Fruit fly (Drosophila melanogaster) whole organism, embryonic: ENCODE results near the gene Alg7.

Experiments
- Awh ChIP-seq: fragments of 200-800 bp; sonication (Bioruptor generic); IDR thresholded peaks from 2 replicates; pipeline ENCODE4, ENCODE4 v1.3.6; 2022; ENCODE audit warnings: missing biosample characterization, missing genetic modification characterization
- BEAF-32 ChIP-seq: fragments of 200-800 bp; sonication (Bioruptor generic); optimal IDR thresholded peaks from 3 replicates; lab custom pipeline; 2017; ENCODE audit warnings: missing biosample characterization, missing genetic modification characterization, mild to moderate bottlenecking, moderate library complexity, missing genetic modification reagents
- CG10462 ChIP-seq: fragments of 200-800 bp; sonication (Bioruptor generic); optimal IDR thresholded peaks from 2 replicates; lab custom pipeline; 2016; ENCODE audit warnings: missing biosample characterization, missing genetic modification characterization
- CG11695 ChIP-seq: fragments of 200-800 bp; sonication (Bioruptor generic); IDR thresholded peaks from 3 replicates; pipeline ENCODE4 v1.3.6; 2022; ENCODE audit warnings: missing biosample characterization, missing genetic modification characterization
- CG12219 ChIP-seq: fragments of 200-800 bp; sonication (Bioruptor generic); optimal IDR thresholded peaks from 3 replicates; lab custom pipeline; 2018; ENCODE audit warnings: missing biosample characterization, mild to moderate bottlenecking, missing genetic modification characterization
- CG13123 ChIP-seq: fragments of 200-800 bp; sonication (Bioruptor generic); optimal IDR thresholded peaks from 2 replicates; lab custom pipeline; 2016; ENCODE audit warnings: missing biosample characterization, missing genetic modification characterization
- CG13775 ChIP-seq: fragments of 200-800 bp; sonication (Bioruptor generic); optimal IDR thresholded peaks from 3 replicates; lab custom pipeline; 2017; ENCODE audit warnings: missing biosample characterization, mild to moderate bottlenecking, missing genetic modification characterization
- CG14014 ChIP-seq: fragments of 200-800 bp; sonication (Bioruptor generic); IDR thresholded peaks from 2 replicates; pipeline ENCODE4 v1.3.6; 2022; ENCODE audit warnings: missing biosample characterization, missing genetic modification characterization
- CG14710 ChIP-seq: fragments of 200-800 bp; sonication (Bioruptor generic); optimal IDR thresholded peaks from 3 replicates; lab custom pipeline; 2019; ENCODE audit warnings: missing biosample characterization, mild to moderate bottlenecking, missing genetic modification characterization, moderate library complexity
- CG2116 ChIP-seq: fragments of 200-800 bp; sonication (Bioruptor generic); optimal IDR thresholded peaks from 3 replicates; lab custom pipeline; 2018; ENCODE audit warnings: missing biosample characterization, mild to moderate bottlenecking, missing genetic modification characterization
- CG2202 ChIP-seq: fragments of 200-800 bp; sonication (Bioruptor generic); optimal IDR thresholded peaks from 2 replicates; lab custom pipeline; 2018; ENCODE audit warnings: missing biosample characterization, mild to moderate bottlenecking, missing genetic modification characterization
- CG3065 ChIP-seq: fragments of 200-800 bp; sonication (Bioruptor generic); optimal IDR thresholded peaks from 2 replicates; lab custom pipeline; 2016; ENCODE audit warnings: missing biosample characterization, missing genetic modification characterization
- CG31224 ChIP-seq: fragments of 200-800 bp; sonication (Bioruptor generic); IDR thresholded peaks from 2 replicates; pipeline ENCODE4 v1.3.6; 2022; ENCODE audit warnings: missing biosample characterization, missing genetic modification characterization
- CG33557 ChIP-seq: fragments of 200-800 bp; sonication (Bioruptor generic); optimal IDR thresholded peaks from 2 replicates; lab custom pipeline; 2019; ENCODE audit warnings: missing biosample characterization, mild to moderate bottlenecking, missing genetic modification characterization, moderate library complexity
- CG3995 ChIP-seq: fragments of 200-800 bp; sonication (Bioruptor generic); optimal IDR thresholded peaks from 3 replicates; lab custom pipeline; 2016; ENCODE audit warnings: missing biosample characterization, missing genetic modification characterization
- CG4404 ChIP-seq: fragments of 200-800 bp; sonication (Bioruptor generic); IDR thresholded peaks from 2 replicates; pipeline ENCODE4 v1.3.6; 2022; ENCODE audit warnings: missing biosample characterization, missing genetic modification characterization
- CG6254 ChIP-seq: fragments of 200-800 bp; sonication (Bioruptor generic); optimal IDR thresholded peaks from 3 replicates; lab custom pipeline; 2017; ENCODE audit warnings: mild to moderate bottlenecking, missing biosample characterization, missing genetic modification reagents, missing genetic modification characterization
- CG9437 ChIP-seq: fragments of 200-800 bp; sonication (Bioruptor generic); optimal IDR thresholded peaks from 2 replicates; lab custom pipeline; 2018; ENCODE audit warnings: missing biosample characterization, mild to moderate bottlenecking, missing genetic modification characterization
- CrebB ChIP-seq: fragments of 200-800 bp; sonication (Bioruptor generic); optimal IDR thresholded peaks from 3 replicates; lab custom pipeline; 2018; ENCODE audit warnings: missing biosample characterization, mild to moderate bottlenecking, missing genetic modification characterization
- Dad ChIP-seq: fragments of 200-800 bp; sonication (Bioruptor generic); optimal IDR thresholded peaks from 3 replicates; lab custom pipeline; 2016; ENCODE audit warnings: missing biosample characterization, missing genetic modification characterization
- Dp ChIP-seq: fragments of 200-800 bp; sonication (Bioruptor generic); optimal IDR thresholded peaks from 2 replicates; lab custom pipeline; 2018; ENCODE audit warnings: missing biosample characterization, mild to moderate bottlenecking, missing genetic modification characterization, moderate library complexity
- Ets65A ChIP-seq: fragments of 200-800 bp; sonication (Bioruptor generic); peaks from one replicate; lab custom pipeline; 2016; ENCODE audit warnings: missing biosample characterization, missing genetic modification characterization
- GATAe ChIP-seq: fragments of 200-800 bp; sonication (Bioruptor generic); conservative IDR thresholded peaks from 2 replicates; pipeline ENCODE4 v1.3.6; 2022; ENCODE audit warnings: missing biosample characterization, missing genetic modification characterization
- H15 ChIP-seq: fragments of 200-800 bp; sonication (Bioruptor generic); IDR thresholded peaks from 3 replicates; pipeline ENCODE4 v1.3.6; 2022; ENCODE audit warnings: missing biosample characterization, missing genetic modification characterization
- H2.0 ChIP-seq: fragments of 200-800 bp; sonication (Bioruptor generic); IDR thresholded peaks from 2 replicates; pipeline ENCODE4 v1.3.6; 2022; ENCODE audit warnings: missing biosample characterization, missing genetic modification characterization
- Hsf ChIP-seq: fragments of 200-800 bp; sonication (Bioruptor generic); optimal IDR thresholded peaks from 3 replicates; lab custom pipeline; 2016; ENCODE audit warnings: missing biosample characterization, missing genetic modification characterization
- MESR4 ChIP-seq: fragments of 200-800 bp; sonication (Bioruptor generic); optimal IDR thresholded peaks from 2 replicates; lab custom pipeline; 2018; ENCODE audit warnings: missing biosample characterization, mild to moderate bottlenecking, missing genetic modification characterization, moderate library complexity
- Mad ChIP-seq: fragments of 200-800 bp; sonication (Bioruptor generic); optimal IDR thresholded peaks from 2 replicates; lab custom pipeline; 2016; ENCODE audit warnings: missing biosample characterization, missing genetic modification characterization
- Poxn ChIP-seq: fragments of 200-800 bp; sonication (Bioruptor generic); IDR thresholded peaks from 2 replicates; pipeline ENCODE4 v1.3.6; 2022; ENCODE audit warnings: missing biosample characterization, missing genetic modification characterization
- Ptx1 ChIP-seq: fragments of 200-800 bp; sonication (Bioruptor generic); IDR thresholded peaks from 2 replicates; pipeline ENCODE4 v1.3.6; 2022; ENCODE audit warnings: missing biosample characterization, missing genetic modification characterization
- Spps ChIP-seq: fragments of 200-800 bp; sonication (Bioruptor generic); optimal IDR thresholded peaks from 2 replicates; lab custom pipeline; 2018; ENCODE audit warnings: missing biosample characterization, mild to moderate bottlenecking, missing genetic modification characterization
- Sry-δ ChIP-seq: fragments of 200-800 bp; sonication (Bioruptor generic); optimal IDR thresholded peaks from 2 replicates; lab custom pipeline; 2016; ENCODE audit warnings: missing biosample characterization, missing genetic modification characterization
- Usf ChIP-seq: fragments of 200-800 bp; sonication (Bioruptor generic); optimal IDR thresholded peaks from 2 replicates; lab custom pipeline; 2017; ENCODE audit warnings: missing genotype, missing biosample characterization, missing genetic modification characterization
- ash1 ChIP-seq: fragments of 200-800 bp; sonication (Bioruptor generic); optimal IDR thresholded peaks from 2 replicates; lab custom pipeline; 2018; ENCODE audit warnings: missing biosample characterization, mild to moderate bottlenecking, missing genetic modification characterization
- az2 ChIP-seq: fragments of 200-800 bp; sonication (Bioruptor generic); optimal IDR thresholded peaks from 3 replicates; lab custom pipeline; 2016; ENCODE audit warnings: missing biosample characterization, missing genetic modification characterization
- caup ChIP-seq: fragments of 200-800 bp; sonication (Bioruptor generic); optimal IDR thresholded peaks from 3 replicates; lab custom pipeline; 2017; ENCODE audit warnings: missing biosample characterization, mild to moderate bottlenecking, missing genetic modification characterization, moderate library complexity; ENCODE audit not compliant: severe bottlenecking
- chm ChIP-seq: fragments of 200-800 bp; sonication (Bioruptor generic); IDR thresholded peaks from 2 replicates; pipeline ENCODE4 v1.3.6; 2022; ENCODE audit warnings: missing biosample characterization, missing genetic modification characterization
- dati ChIP-seq: fragments of 200-800 bp; sonication (Bioruptor generic); IDR thresholded peaks from 2 replicates; pipeline ENCODE4 v1.3.6; 2022; ENCODE audit warnings: missing biosample characterization, missing genetic modification characterization
- fd96Cb ChIP-seq: fragments of 200-800 bp; sonication (Bioruptor generic); optimal IDR thresholded peaks from 2 replicates; lab custom pipeline; 2018; ENCODE audit warnings: missing biosample characterization, mild to moderate bottlenecking, missing genetic modification characterization, moderate library complexity
- kay ChIP-seq: fragments of 200-800 bp; sonication (Bioruptor generic); optimal IDR thresholded peaks from 2 replicates; lab custom pipeline; 2016; ENCODE audit warnings: missing biosample characterization, missing genetic modification characterization
- kni ChIP-seq: fragments of 200-800 bp; sonication (Bioruptor generic); optimal IDR thresholded peaks from 3 replicates; lab custom pipeline; 2017; ENCODE audit warnings: mild to moderate bottlenecking, missing biosample characterization, missing genetic modification reagents, missing genetic modification characterization
- lilli ChIP-seq: fragments of 200-800 bp; sonication (Bioruptor generic); optimal IDR thresholded peaks from 3 replicates; lab custom pipeline; 2016; ENCODE audit warnings: missing biosample characterization, missing genetic modification characterization
- lmd ChIP-seq: fragments of 200-800 bp; sonication (Bioruptor generic); IDR thresholded peaks from 2 replicates; pipeline ENCODE4 v1.3.6; 2022; ENCODE audit warnings: missing biosample characterization, missing genetic modification characterization
- otp ChIP-seq: fragments of 200-800 bp; sonication (Bioruptor generic); IDR thresholded peaks from 3 replicates; pipeline ENCODE4, ENCODE4 v1.3.6; 2022; ENCODE audit warnings: missing biosample characterization, missing genetic modification characterization
- peb ChIP-seq: fragments of 200-800 bp; sonication (Bioruptor generic); IDR thresholded peaks from 2 replicates; pipeline ENCODE4 v1.3.6; 2022; ENCODE audit warnings: missing biosample characterization, missing genetic modification characterization
- rib ChIP-seq: fragments of 200-800 bp; sonication (Bioruptor generic); IDR thresholded peaks from 2 replicates; pipeline ENCODE4 v1.3.6; 2022; ENCODE audit warnings: missing biosample characterization, missing genetic modification characterization
- salm ChIP-seq: fragments of 200-800 bp; sonication (Bioruptor generic); optimal IDR thresholded peaks from 2 replicates; lab custom pipeline; 2018; ENCODE audit warnings: missing biosample characterization, mild to moderate bottlenecking, missing genetic modification characterization
- slbo ChIP-seq: fragments of 200-800 bp; sonication (Bioruptor generic); IDR thresholded peaks from 2 replicates; pipeline ENCODE4 v1.3.6; 2022; ENCODE audit warnings: missing biosample characterization, missing genetic modification characterization
- stwl ChIP-seq: fragments of 200-800 bp; sonication (Bioruptor generic); optimal IDR thresholded peaks from 3 replicates; lab custom pipeline; 2018; ENCODE audit warnings: missing biosample characterization, mild to moderate bottlenecking, missing genetic modification characterization, moderate library complexity
- tgo ChIP-seq: fragments of 200-800 bp; sonication (Bioruptor generic); IDR thresholded peaks from 3 replicates; pipeline ENCODE4 v1.3.6; 2022; ENCODE audit warnings: missing biosample characterization, missing genetic modification characterization
- unpg ChIP-seq: fragments of 200-800 bp; sonication (Bioruptor generic); optimal IDR thresholded peaks from 3 replicates; lab custom pipeline; 2018; ENCODE audit warnings: missing biosample characterization, mild to moderate bottlenecking, missing genetic modification characterization, moderate library complexity
- vvl ChIP-seq: fragments of 200-800 bp; sonication (Bioruptor generic); IDR thresholded peaks from 2 replicates; pipeline ENCODE4 v1.3.6; 2022; ENCODE audit warnings: missing biosample characterization, missing genetic modification characterization

The Alg7 gene

DNA sequence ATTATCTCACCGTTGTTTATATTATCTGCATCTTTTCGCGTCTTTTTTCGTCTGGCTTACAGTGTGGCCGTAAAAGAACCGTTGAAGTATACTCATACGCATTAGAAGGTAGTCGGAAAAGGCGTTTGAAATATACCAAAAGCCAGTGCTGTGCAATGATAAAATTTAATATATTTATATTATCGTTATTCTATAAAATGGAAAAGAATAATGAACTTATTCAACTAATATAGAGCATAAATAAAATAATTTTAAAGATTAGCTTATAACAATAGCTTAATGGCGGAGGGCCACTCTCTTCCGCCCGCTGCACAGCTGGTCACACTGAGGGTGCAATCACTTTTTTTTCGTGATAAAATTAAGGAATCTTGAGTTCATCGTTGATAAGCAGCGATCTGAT, 12.8 kb downstream of the Alg7 start, which contains the start of the genes CG16974 and Edem2 (continued):
- TF ChIP-seq Spps (tag; lab: Kevin White, UChicago) (peak; percentile 50), Dp (GFP tag; lab: Kevin White, UChicago) (peak; percentile 29), fd96Cb (tag; lab: Kevin White, UChicago) (peak; percentile 57), lmd (GFP tag; lab: Robert Waterston, UW) (peak; percentile 74), CG4404 (GFP tag; lab: Robert Waterston, UW) (peak; percentile 71), CG13123 (GFP tag; lab: Kevin White, UChicago) (peak; percentile 64), CG13775 (GFP tag; lab: Kevin White, UChicago) (peak; percentile 79), chm (GFP tag; lab: Robert Waterston, UW) (no peak), kay (peak; percentile 49), Sry-δ (peak; percentile 3), dati (GFP tag; lab: Robert Waterston, UW) (no peak), Usf (GFP tag; lab: Kevin White, UChicago) (peak; percentile 3), CG2116 (peak; percentile 74), CG14014 (GFP tag; lab: Robert Waterston, UW) (peak; percentile 72), CG3065 (peak; percentile 53), ash1 (GFP tag; lab: Kevin White, UChicago) (no peak), rib (GFP tag; lab: Robert Waterston, UW) (peak; percentile 65), Mad (peak; percentile 54), otp (GFP tag; lab: Robert Waterston, UW) (0 out of 3 replicates have a peak, but pooled peaks have one; percentile 53), CG12219 (GFP tag; lab: Kevin White, UChicago) (no peak), Ptx1 (GFP tag; lab: Robert Waterston, UW) (peak; percentile 88), CG33557 (GFP tag; lab: Kevin White, UChicago) (peak; percentile 52), slbo (GFP tag; lab: Robert Waterston, UW) (peak; percentile 89), CG11695 (GFP tag; lab: Robert Waterston, UW) (peak; percentile 73), BEAF-32 (peak; percentile 56), Dad (GFP tag; lab: Kevin White, UChicago) (no peak), GATAe (peak; percentile 87), H15 (peak; percentile 43; the same call in 1 of the 3 replicates), vvl (GFP tag; lab: Robert Waterston, UW) (peak; percentile 86), CG10462 (GFP tag; lab: Kevin White, UChicago) (peak; percentile 30), az2 (GFP tag; lab: Kevin White, UChicago) (peak; percentile 79), tgo (peak; percentile 81), CG31224 (GFP tag; lab: Robert Waterston, UW) (peak; percentile 72), CG2202 (peak; percentile 42), caup (GFP tag; lab: Kevin White, UChicago) (peak; percentile 64), CG14710 (tag; lab: Kevin White, UChicago) (peak; percentile 90), CrebB (tag; lab: Kevin White, UChicago) (peak; percentile 12), MESR4 (GFP tag; lab: Kevin White, UChicago) (peak; percentile 71), CG9437 (GFP tag; lab: Kevin White, UChicago) (peak; percentile 25), H2.0 (GFP tag; lab: Robert Waterston, UW) (peak; percentile 66), CG3995 (peak; percentile 60), Hsf (GFP tag; lab: Kevin White, UChicago) (peak; percentile 63), Ets65A (GFP tag; lab: Kevin White, UChicago) (peak; percentile 91), unpg (GFP tag; lab: Kevin White, UChicago) (no peak), Awh (GFP tag; lab: Robert Waterston, UW) (peak; percentile 55), lilli (GFP tag; lab: Kevin White, UChicago) (peak; percentile 79), CG6254 (GFP tag; lab: Kevin White, UChicago) (no peak), stwl (tag; lab: Kevin White, UChicago) (peak; percentile 88), Poxn (GFP tag; lab: Robert Waterston, UW) (no peak), peb (GFP tag; lab: Robert Waterston, UW) (peak; percentile 56), salm (tag; lab: Kevin White, UChicago) (peak; percentile 46), kni (no peak)
